Fruit fly (Drosophila melanogaster) whole organism, embryonic: Measurements from ENCODE around the gene mAChR-C.

Experiments used
- Atf6 ChIP-seq: fragments of 200-800 bp; sonication (Bioruptor generic); IDR thresholded peaks from 2 replicates; pipeline ENCODE4 v1.3.6; 2022; ENCODE audit warnings: missing biosample characterization, missing genetic modification characterization
- BEAF-32 ChIP-seq: fragments of 200-800 bp; sonication (Bioruptor generic); optimal IDR thresholded peaks from 3 replicates; lab custom pipeline; 2017; ENCODE audit warnings: missing biosample characterization, missing genetic modification characterization, mild to moderate bottlenecking, moderate library complexity, missing genetic modification reagents
- CG12071 ChIP-seq: fragments of 200-800 bp; sonication (Bioruptor generic); optimal IDR thresholded peaks from 3 replicates; lab custom pipeline; 2018; ENCODE audit warnings: missing biosample characterization, mild to moderate bottlenecking, missing genetic modification characterization
- CG12155 ChIP-seq: fragments of 200-800 bp; sonication (Bioruptor generic); optimal IDR thresholded peaks from 3 replicates; lab custom pipeline; 2016; ENCODE audit warnings: missing biosample characterization, missing genetic modification characterization
- CG12219 ChIP-seq: fragments of 200-800 bp; sonication (Bioruptor generic); optimal IDR thresholded peaks from 3 replicates; lab custom pipeline; 2018; ENCODE audit warnings: missing biosample characterization, mild to moderate bottlenecking, missing genetic modification characterization
- CG15479 ChIP-seq: fragments of 200-800 bp; sonication (Bioruptor generic); optimal IDR thresholded peaks from 3 replicates; lab custom pipeline; 2019; ENCODE audit warnings: missing biosample characterization, mild to moderate bottlenecking, missing genetic modification characterization, moderate library complexity
- CG1603 ChIP-seq: fragments of 200-800 bp; sonication (Bioruptor generic); optimal IDR thresholded peaks from 2 replicates; lab custom pipeline; 2019; ENCODE audit warnings: missing biosample characterization, mild to moderate bottlenecking, missing genetic modification characterization, moderate library complexity
- CG2120 ChIP-seq: fragments of 200-800 bp; sonication (Bioruptor generic); optimal IDR thresholded peaks from 3 replicates; lab custom pipeline; 2016; ENCODE audit warnings: missing biosample characterization, missing genetic modification characterization
- CG30431 ChIP-seq: fragments of 200-800 bp; sonication (Bioruptor generic); optimal IDR thresholded peaks from 2 replicates; lab custom pipeline; 2017; ENCODE audit warnings: missing biosample characterization, missing genetic modification characterization
- CG31441 ChIP-seq: fragments of 200-800 bp; sonication (Bioruptor generic); IDR thresholded peaks from 2 replicates; pipeline ENCODE4 v1.3.6; 2022; ENCODE audit warnings: missing biosample characterization, missing genetic modification characterization
- CG32532 ChIP-seq: fragments of 200-800 bp; sonication (Bioruptor generic); IDR thresholded peaks from 2 replicates; pipeline ENCODE4 v1.3.6; 2022; ENCODE audit warnings: missing biosample characterization, missing genetic modification characterization
- CG32772 ChIP-seq: fragments of 200-800 bp; sonication (Bioruptor generic); IDR thresholded peaks from 2 replicates; pipeline ENCODE4 v1.3.6; 2022; ENCODE audit warnings: missing biosample characterization, missing genetic modification characterization
- CG34376 ChIP-seq: fragments of 200-800 bp; sonication (Bioruptor generic); optimal IDR thresholded peaks from 2 replicates; lab custom pipeline; 2018; ENCODE audit warnings: missing biosample characterization, mild to moderate bottlenecking, missing genetic modification characterization
- CG4730 ChIP-seq: fragments of 200-800 bp; sonication (Bioruptor generic); IDR thresholded peaks from 2 replicates; pipeline ENCODE4 v1.3.6; 2022; ENCODE audit warnings: missing biosample characterization, missing genetic modification characterization
- CG5245 ChIP-seq: fragments of 200-800 bp; sonication (Bioruptor generic); optimal IDR thresholded peaks from 3 replicates; lab custom pipeline; 2016; ENCODE audit warnings: missing biosample characterization, missing genetic modification characterization
- CG7928 ChIP-seq: fragments of 200-800 bp; sonication (Bioruptor generic); optimal IDR thresholded peaks from 2 replicates; lab custom pipeline; 2017; ENCODE audit warnings: missing biosample characterization, mild to moderate bottlenecking, missing genetic modification characterization
- CG9609 ChIP-seq: fragments of 200-800 bp; sonication (Bioruptor generic); optimal IDR thresholded peaks from 3 replicates; lab custom pipeline; 2016; ENCODE audit warnings: missing biosample characterization, missing genetic modification characterization
- Chrac-16 ChIP-seq: fragments of 200-800 bp; sonication (Bioruptor generic); optimal IDR thresholded peaks from 3 replicates; lab custom pipeline; 2016; ENCODE audit warnings: missing biosample characterization, missing genetic modification characterization
- ERR ChIP-seq: fragments of 200-800 bp; sonication (Bioruptor generic); optimal IDR thresholded peaks from 2 replicates; lab custom pipeline; 2016; ENCODE audit warnings: missing biosample characterization, missing genetic modification characterization
- HLH3B ChIP-seq: fragments of 200-800 bp; sonication (Bioruptor generic); IDR thresholded peaks from 2 replicates; pipeline ENCODE4 v1.3.6; 2022; ENCODE audit warnings: missing biosample characterization, missing genetic modification characterization
- Hand ChIP-seq: fragments of 200-800 bp; sonication (Bioruptor generic); optimal IDR thresholded peaks from 2 replicates; lab custom pipeline; 2017; ENCODE audit warnings: mild to moderate bottlenecking, missing biosample characterization, missing genetic modification reagents, missing genetic modification characterization
- Hr51 ChIP-seq, 2 experiments: fragments of 200-800 bp; sonication (Bioruptor generic); optimal IDR thresholded peaks; 2 replicates in 1 of 2; 3 replicates in 1 of 2; lab custom pipeline; 2016 to 2018; ENCODE audit warnings: missing biosample characterization in 2 of 2, missing genetic modification characterization in 2 of 2, mild to moderate bottlenecking in 1 of 2, moderate library complexity in 1 of 2
- Kr ChIP-seq: fragments of 200-800 bp; sonication (Bioruptor generic); optimal IDR thresholded peaks from 2 replicates; lab custom pipeline; 2017; ENCODE audit warnings: missing biosample characterization, mild to moderate bottlenecking, missing genetic modification characterization
- Lhr ChIP-seq: fragments of 200-800 bp; sonication (Bioruptor generic); optimal IDR thresholded peaks from 3 replicates; lab custom pipeline; 2017; ENCODE audit warnings: mild to moderate bottlenecking, missing biosample characterization, missing genetic modification reagents, missing genetic modification characterization
- aop ChIP-seq: fragments of 200-800 bp; sonication (Bioruptor generic); IDR thresholded peaks from 2 replicates; pipeline ENCODE4 v1.3.6; 2022; ENCODE audit warnings: missing biosample characterization, missing genetic modification characterization
- ash1 ChIP-seq: fragments of 200-800 bp; sonication (Bioruptor generic); optimal IDR thresholded peaks from 2 replicates; lab custom pipeline; 2018; ENCODE audit warnings: missing biosample characterization, mild to moderate bottlenecking, missing genetic modification characterization
- cad ChIP-seq: fragments of >200 bp; optimal IDR thresholded peaks from 2 replicates; lab custom pipeline; 2017; ENCODE audit warnings: missing biosample characterization, missing genetic modification characterization
- caup ChIP-seq: fragments of 200-800 bp; sonication (Bioruptor generic); optimal IDR thresholded peaks from 3 replicates; lab custom pipeline; 2017; ENCODE audit warnings: missing biosample characterization, mild to moderate bottlenecking, missing genetic modification characterization, moderate library complexity; ENCODE audit not compliant: severe bottlenecking
- cg ChIP-seq: fragments of 200-800 bp; sonication (Bioruptor generic); optimal IDR thresholded peaks from 3 replicates; lab custom pipeline; 2019; ENCODE audit warnings: missing biosample characterization, mild to moderate bottlenecking, missing genetic modification characterization, moderate library complexity
- dmrt99B ChIP-seq: fragments of 200-800 bp; sonication (Bioruptor generic); optimal IDR thresholded peaks from 2 replicates; lab custom pipeline; 2018; ENCODE audit warnings: missing biosample characterization, mild to moderate bottlenecking, missing genetic modification characterization, moderate library complexity
- gsb ChIP-seq: fragments of 200-800 bp; sonication (Bioruptor generic); IDR thresholded peaks from 2 replicates; pipeline ENCODE4 v1.3.6; 2022; ENCODE audit warnings: missing biosample characterization, missing genetic modification characterization
- gt ChIP-seq: fragments of 200-800 bp; sonication (Bioruptor generic); IDR thresholded peaks from 2 replicates; pipeline ENCODE4 v1.3.6; 2022; ENCODE audit warnings: missing biosample characterization, missing genetic modification characterization
- nerfin-2 ChIP-seq: fragments of 200-800 bp; sonication (Bioruptor generic); IDR thresholded peaks from 2 replicates; pipeline ENCODE4 v1.3.6; 2022; ENCODE audit warnings: missing biosample characterization, missing genetic modification characterization; ENCODE audit not compliant: partially characterized antibody
- pfk ChIP-seq: fragments of 200-800 bp; sonication (Bioruptor generic); optimal IDR thresholded peaks from 2 replicates; lab custom pipeline; 2018; ENCODE audit warnings: missing biosample characterization, mild to moderate bottlenecking, missing genetic modification characterization, moderate library complexity
- pros ChIP-seq: fragments of 200-800 bp; sonication (Bioruptor generic); optimal IDR thresholded peaks from 3 replicates; lab custom pipeline; 2019; ENCODE audit warnings: missing biosample characterization, mild to moderate bottlenecking, missing genetic modification characterization, moderate library complexity
- sens ChIP-seq: fragments of 200-800 bp; sonication (Bioruptor generic); peaks from one replicate; lab custom pipeline; 2016; ENCODE audit warnings: missing biosample characterization, missing genetic modification characterization
- shn ChIP-seq: fragments of 200-800 bp; sonication (Bioruptor generic); optimal IDR thresholded peaks from 3 replicates; lab custom pipeline; 2016; ENCODE audit warnings: missing biosample characterization, missing genetic modification characterization
- tx ChIP-seq: fragments of 200-800 bp; sonication (Bioruptor generic); optimal IDR thresholded peaks from 2 replicates; lab custom pipeline; 2016; ENCODE audit warnings: missing biosample characterization, missing genetic modification characterization
- unc-4 ChIP-seq: fragments of 200-800 bp; sonication (Bioruptor generic); IDR thresholded peaks from 2 replicates; pipeline ENCODE4 v1.3.6; 2022; ENCODE audit warnings: missing biosample characterization, missing genetic modification characterization; ENCODE audit not compliant: partially characterized antibody
- zen ChIP-seq: fragments of 200-800 bp; sonication (Bioruptor generic); optimal IDR thresholded peaks from 3 replicates; lab custom pipeline; 2018; ENCODE audit warnings: missing biosample characterization, mild to moderate bottlenecking, missing genetic modification characterization, moderate library complexity

Gene mAChR-C

dm6 chrX:6859756-6860412, 27.4 kb upstream of the mAChR-C start (continued):
- TF ChIP-seq Hr51 (GFP tag; optimal IDR thresholded peaks at IDR 0.05; lab: Kevin White, UChicago): peak in 1 of 2 experiments; percentile 63
- peak; percentile 73 for TF ChIP-seq caup (GFP tag; lab: Kevin White, UChicago)
- no peak for TF ChIP-seq nerfin-2
- TF ChIP-seq CG7928 (GFP tag; lab: Kevin White, UChicago): peak; percentile 20
- TF ChIP-seq Atf6 (GFP tag; lab: Robert Waterston, UW): peak; percentile 10; the same call in 1 of the 2 replicates
- TF ChIP-seq CG32532 (GFP tag; lab: Robert Waterston, UW): peak; percentile 83
- TF ChIP-seq CG9609 (GFP tag; lab: Kevin White, UChicago): no peak
- TF ChIP-seq gt (GFP tag; lab: Robert Waterston, UW): no peak
- no peak for TF ChIP-seq BEAF-32 (GFP tag; lab: Kevin White, UChicago)
- TF ChIP-seq pfk (GFP tag; lab: Kevin White, UChicago): no peak
- TF ChIP-seq gsb (GFP tag; lab: Robert Waterston, UW): peak; percentile 40; the same call in 1 of the 2 replicates
- TF ChIP-seq ERR: peak; percentile 61
- no peak for TF ChIP-seq Lhr (GFP tag; lab: Kevin White, UChicago)

- TF ChIP-seq shn (GFP tag; lab: Kevin White, UChicago): no peak
- no peak for TF ChIP-seq CG32772 (GFP tag; lab: Robert Waterston, UW)
- TF ChIP-seq CG31441 (GFP tag; lab: Robert Waterston, UW): no peak
- TF ChIP-seq BEAF-32 (GFP tag; lab: Kevin White, UChicago): no peak
- no peak for TF ChIP-seq Kr
- no peak for TF ChIP-seq CG2120 (GFP tag; lab: Kevin White, UChicago)
- no peak for TF ChIP-seq CG4730 (GFP tag; lab: Robert Waterston, UW)
- TF ChIP-seq CG5245: no peak
- TF ChIP-seq cg (GFP tag; lab: Kevin White, UChicago): peak; percentile 65
- TF ChIP-seq tx (GFP tag; lab: Kevin White, UChicago): no peak
- peak; percentile 14; the same call in 1 of the 2 replicates for TF ChIP-seq aop (GFP tag; lab: Robert Waterston, UW)
- TF ChIP-seq CG12071: no peak
Measured at dm6 chrX:6859245-6859644, 26.8 kb upstream of the mAChR-C start.

- no peak for TF ChIP-seq CG12155 (GFP tag; lab: Kevin White, UChicago)
- no peak for TF ChIP-seq unc-4 (GFP tag; lab: Robert Waterston, UW)
- peak; percentile 51 for TF ChIP-seq cad (GFP tag; lab: Kevin White, UChicago)
- TF ChIP-seq Hand (GFP tag; lab: Kevin White, UChicago): no peak
- TF ChIP-seq CG34376 (GFP tag; lab: Kevin White, UChicago): peak; percentile 12
- peak; percentile 37 for TF ChIP-seq ash1 (GFP tag; lab: Kevin White, UChicago)
- TF ChIP-seq Chrac-16 (GFP tag; lab: Kevin White, UChicago): no peak
- peak; percentile 3 for TF ChIP-seq CG1603 (tag; lab: Kevin White, UChicago)
- peak; percentile 86 for TF ChIP-seq CG15479 (GFP tag; lab: Kevin White, UChicago)
- no peak for TF ChIP-seq dmrt99B
- TF ChIP-seq CG12219 (GFP tag; lab: Kevin White, UChicago): no peak
- no peak for TF ChIP-seq CG30431 (GFP tag; lab: Kevin White, UChicago)
- TF ChIP-seq sens (GFP tag; lab: Kevin White, UChicago): peak; percentile 75
- TF ChIP-seq pros (GFP tag; lab: Kevin White, UChicago): peak; percentile 34
- TF ChIP-seq zen: peak; percentile 41
- no peak for TF ChIP-seq HLH3B (GFP tag; lab: Robert Waterston, UW)
Measured at dm6 chrX:6857693-6858092, 25.2 kb upstream of the mAChR-C start.
